Worm (Caenorhabditis elegans): ENCODE data around the gene F45D3.4.

Gene F45D3.4

ce11 chrV:12538984-12539852 lies 13.8 kb downstream of the F45D3.4 start:
- no peak for TF ChIP-seq repo-1 (tag; optimal IDR thresholded peaks at IDR 0.05)

ce11 chrV:12537505-12537904 lies 15.5 kb downstream of the F45D3.4 start:
- no peak for TF ChIP-seq hlh-12 (tag; optimal IDR thresholded peaks at IDR 0.05)
- TF ChIP-seq dpff-1 (tag; optimal IDR thresholded peaks at IDR 0.05), result no peak
- TF ChIP-seq lsl-1 (GFP tag; optimal IDR thresholded peaks at IDR 0.05), result no peak
- no peak for TF ChIP-seq gei-17 (GFP tag; optimal IDR thresholded peaks at IDR 0.05)
- no peak for TF ChIP-seq Y67H2A.10 (GFP tag; conservative IDR thresholded peaks at IDR 0.05)
- TF ChIP-seq ceh-27 (GFP tag; optimal IDR thresholded peaks at IDR 0.05), result no peak
- TF ChIP-seq F55B11.4 (tag; optimal IDR thresholded peaks at IDR 0.05; ENCODE audit: borderline replicate concordance, insufficient read depth), result no peak
- TF ChIP-seq Y53G8AR.9 (GFP tag; conservative IDR thresholded peaks at IDR 0.05), result no peak
- TF ChIP-seq die-1 (tag; optimal IDR thresholded peaks at IDR 0.05), result no peak
- TF ChIP-seq ceh-58 (GFP tag; IDR thresholded peaks at IDR 0.05), result no peak
- no peak for TF ChIP-seq Y53F4B.3 (GFP tag; IDR thresholded peaks at IDR 0.05)
- TF ChIP-seq efl-1 (GFP tag; optimal IDR thresholded peaks at IDR 0.05), result no peak
- no peak for TF ChIP-seq zim-3 (tag; optimal IDR thresholded peaks at IDR 0.05)
- TF ChIP-seq aptf-3 (GFP tag; IDR thresholded peaks at IDR 0.05), result no peak

- TF ChIP-seq egl-18 (GFP tag; IDR thresholded peaks at IDR 0.05), result no peak
- TF ChIP-seq nhr-120 (GFP tag; IDR thresholded peaks at IDR 0.05), result no peak
- TF ChIP-seq madf-8 (GFP tag; conservative IDR thresholded peaks at IDR 0.05), result no peak
These were observed 16.5 kb downstream of the F45D3.4 start for ce11 chrV:12536409-12537038.

- no peak for TF ChIP-seq ceh-27 (GFP tag; optimal IDR thresholded peaks at IDR 0.05)
- no peak for TF ChIP-seq akir-1 (GFP tag; optimal IDR thresholded peaks at IDR 0.05)
- no peak for TF ChIP-seq dpff-1 (tag; optimal IDR thresholded peaks at IDR 0.05)
- no peak for TF ChIP-seq ztf-26 (tag; optimal IDR thresholded peaks at IDR 0.05)
- no peak for TF ChIP-seq hsf-1 (GFP tag; IDR thresholded peaks at IDR 0.05)
- TF ChIP-seq F23B12.7 (tag; optimal IDR thresholded peaks at IDR 0.05; ENCODE audit: insufficient read depth), result no peak
- TF ChIP-seq egrh-3 (GFP tag; IDR thresholded peaks at IDR 0.05), result no peak
- no peak for TF ChIP-seq aptf-3 (GFP tag; IDR thresholded peaks at IDR 0.05)
- no peak for TF ChIP-seq ztf-28 (GFP tag; IDR thresholded peaks at IDR 0.05)
These were observed 18.1 kb downstream of the F45D3.4 start for ce11 chrV:12534941-12535340.

- TF ChIP-seq repo-1 (tag; optimal IDR thresholded peaks at IDR 0.05) (no peak), nhr-80 (tag; optimal IDR thresholded peaks at IDR 0.05) (peak; percentile 7)
These were observed 19.3 kb downstream of the F45D3.4 start for ce11 chrV:12533635-12534150.

- TF ChIP-seq nhr-80 (tag; optimal IDR thresholded peaks at IDR 0.05) (peak; percentile 65), B0261.1 (tag; optimal IDR thresholded peaks at IDR 0.05) (no peak)
These were observed 20.6 kb downstream of the F45D3.4 start for ce11 chrV:12532369-12532768.

- TF ChIP-seq Y79H2A.3 (GFP tag; conservative IDR thresholded peaks at IDR 0.05) (no peak), zfh-2 (GFP tag; conservative IDR thresholded peaks at IDR 0.05) (no peak), F33H1.4 (GFP tag; IDR thresholded peaks at IDR 0.05) (no peak), hsf-1 (GFP tag; IDR thresholded peaks at IDR 0.05) (no peak), ztf-28 (GFP tag; IDR thresholded peaks at IDR 0.05) (no peak), ZK185.1 (tag; optimal IDR thresholded peaks at IDR 0.05; ENCODE audit: poor library complexity, severe bottlenecking) (no peak), Y53G8AR.9 (GFP tag; conservative IDR thresholded peaks at IDR 0.05) (no peak), snpc-1.3 (tag; optimal IDR thresholded peaks at IDR 0.05; ENCODE audit: insufficient read depth) (no peak), xnd-1 (tag; optimal IDR thresholded peaks at IDR 0.05) (no peak), nhr-120 (GFP tag; IDR thresholded peaks at IDR 0.05) (no peak)
These were observed 21.9 kb downstream of the F45D3.4 start for ce11 chrV:12531084-12531483.
